Worm (Caenorhabditis elegans) whole organism, young adult: ENCODE results near the gene K08D8.5.

Experiments used
- F10E7.11 ChIP-seq: sonication (generic microtip); optimal IDR thresholded peaks from 2 replicates; lab custom pipeline; 2017; ENCODE audit warnings: mild to moderate bottlenecking, missing genetic modification characterization, moderate library complexity, missing compliant biosample characterization
- F33H1.4 ChIP-seq: fragments of 200-800 bp; sonication (Bioruptor generic); IDR thresholded peaks from 2 replicates; pipeline ENCODE4 v1.3.6; 2022; ENCODE audit warnings: missing genetic modification reagents, missing genetic modification characterization, missing compliant biosample characterization
- F37B4.10 ChIP-seq: fragments of 200-800 bp; sonication (Bioruptor generic); IDR thresholded peaks from 2 replicates; pipeline ENCODE4 v1.3.6; 2022; ENCODE audit warnings: missing genetic modification characterization, missing compliant biosample characterization
- F52B5.7 ChIP-seq: sonication (generic microtip); optimal IDR thresholded peaks from 2 replicates; lab custom pipeline; 2016; ENCODE audit warnings: mild to moderate bottlenecking, missing genetic modification characterization, missing compliant biosample characterization
- F55B11.4 ChIP-seq: sonication (generic microtip); optimal IDR thresholded peaks from 2 replicates; lab custom pipeline; 2016; ENCODE audit warnings: missing compliant biosample characterization, missing genetic modification characterization, borderline replicate concordance; ENCODE audit not compliant: insufficient read depth
- T07F8.4 ChIP-seq: sonication (generic microtip); optimal IDR thresholded peaks from 2 replicates; lab custom pipeline; 2016; ENCODE audit warnings: mild to moderate bottlenecking, missing genetic modification characterization, moderate library complexity, missing compliant biosample characterization
- T26A5.8 ChIP-seq: sonication (generic microtip); optimal IDR thresholded peaks from 2 replicates; lab custom pipeline; 2016; ENCODE audit warnings: missing genetic modification characterization, missing compliant biosample characterization
- ZK185.1 ChIP-seq: sonication (generic microtip); optimal IDR thresholded peaks from 2 replicates; lab custom pipeline; 2016; ENCODE audit warnings: mild to moderate bottlenecking, missing genetic modification characterization, missing compliant biosample characterization; ENCODE audit not compliant: poor library complexity, severe bottlenecking
- akir-1 ChIP-seq: fragments of 200-800 bp; sonication (Bioruptor generic); optimal IDR thresholded peaks from 2 replicates; lab custom pipeline; 2018; ENCODE audit warnings: mild to moderate bottlenecking, missing genetic modification characterization, moderate library complexity, missing compliant biosample characterization
- aptf-3 ChIP-seq: fragments of 200-800 bp; sonication (Bioruptor generic); IDR thresholded peaks from 2 replicates; pipeline ENCODE4 v1.3.6; 2022; ENCODE audit warnings: missing genetic modification characterization, missing compliant biosample characterization
- attf-5 ChIP-seq: fragments of 200-800 bp; sonication (Bioruptor generic); optimal IDR thresholded peaks from 2 replicates; lab custom pipeline; 2018; ENCODE audit warnings: mild to moderate bottlenecking, missing genetic modification characterization, missing compliant biosample characterization
- bed-1 ChIP-seq: fragments of 200-800 bp; sonication (Bioruptor generic); IDR thresholded peaks from 2 replicates; pipeline ENCODE4 v1.3.6; 2022; ENCODE audit warnings: missing genetic modification reagents, missing genetic modification characterization, missing compliant biosample characterization
- bed-2 ChIP-seq: fragments of 200-800 bp; sonication (Bioruptor generic); IDR thresholded peaks from 2 replicates; pipeline ENCODE4 v1.3.6; 2022; ENCODE audit warnings: missing genetic modification reagents, missing genetic modification characterization, missing compliant biosample characterization
- cebp-2 ChIP-seq: fragments of 200-800 bp; sonication (Bioruptor generic); IDR thresholded peaks from 2 replicates; pipeline ENCODE4 v1.3.6; 2022; ENCODE audit warnings: missing genetic modification characterization, missing compliant biosample characterization
- ceh-27 ChIP-seq: fragments of 200-800 bp; sonication (Bioruptor generic); optimal IDR thresholded peaks from 2 replicates; lab custom pipeline; 2018; ENCODE audit warnings: mild to moderate bottlenecking, missing genetic modification characterization, moderate library complexity, missing compliant biosample characterization
- egrh-3 ChIP-seq: fragments of 200-800 bp; sonication (Bioruptor generic); IDR thresholded peaks from 2 replicates; pipeline ENCODE4 v1.3.6; 2022; ENCODE audit warnings: missing genetic modification reagents, missing genetic modification characterization, missing compliant biosample characterization
- fkh-3 ChIP-seq: sonication (generic microtip); optimal IDR thresholded peaks from 2 replicates; lab custom pipeline; 2016; ENCODE audit warnings: mild to moderate bottlenecking, missing genetic modification characterization, missing compliant biosample characterization
- him-1 ChIP-seq: sonication (generic microtip); optimal IDR thresholded peaks from 2 replicates; lab custom pipeline; 2016; ENCODE audit warnings: missing genotype, missing genetic modification reagents, missing genetic modification characterization, missing compliant biosample characterization
- hlh-12 ChIP-seq: sonication (generic microtip); optimal IDR thresholded peaks from 2 replicates; lab custom pipeline; 2016; ENCODE audit warnings: missing genetic modification characterization, missing compliant biosample characterization
- hmg-1.2 ChIP-seq: fragments of 200-800 bp; sonication (Bioruptor generic); IDR thresholded peaks from 2 replicates; pipeline ENCODE4 v1.3.6; 2022; ENCODE audit warnings: missing genetic modification reagents, missing genetic modification characterization, missing compliant biosample characterization
- hsf-1 ChIP-seq: fragments of 200-800 bp; sonication (Bioruptor generic); IDR thresholded peaks from 2 replicates; pipeline ENCODE4 v1.3.6; 2022; ENCODE audit warnings: missing genetic modification reagents, missing genetic modification characterization, missing compliant biosample characterization
- lin-35 ChIP-seq, 3 experiments: fragments of 150-350 bp in 2 of 3; sonication (generic microtip) in 1 of 3; optimal IDR thresholded peaks; 2 replicates each; lab custom pipeline; 2014 to 2018; ENCODE audit warnings: missing biosample characterization in 3 of 3, missing genetic modification characterization in 3 of 3, missing genetic modification reagents in 3 of 3
- lin-54 ChIP-seq: fragments of 200-800 bp; sonication (Bioruptor generic); optimal IDR thresholded peaks from 2 replicates; lab custom pipeline; 2018; ENCODE audit warnings: mild to moderate bottlenecking, missing genetic modification characterization, missing compliant biosample characterization
- lir-1 ChIP-seq: fragments of 200-800 bp; sonication (Bioruptor generic); conservative IDR thresholded peaks from 2 replicates; pipeline ENCODE4 v1.3.6; 2022; ENCODE audit warnings: missing genetic modification reagents, missing genetic modification characterization, missing compliant biosample characterization
- lsl-1 ChIP-seq: fragments of 200-800 bp; sonication (Bioruptor generic); optimal IDR thresholded peaks from 2 replicates; lab custom pipeline; 2018; ENCODE audit warnings: mild to moderate bottlenecking, missing genetic modification characterization, moderate library complexity, missing compliant biosample characterization
- madf-3 ChIP-seq: fragments of 200-800 bp; sonication (Bioruptor generic); IDR thresholded peaks from 2 replicates; pipeline ENCODE4 v1.3.6; 2022; ENCODE audit warnings: missing genetic modification reagents, missing genetic modification characterization, missing compliant biosample characterization
- madf-6 ChIP-seq: fragments of 200-800 bp; sonication (Bioruptor generic); IDR thresholded peaks from 2 replicates; pipeline ENCODE4 v1.3.6; 2022; ENCODE audit warnings: missing genetic modification reagents, missing genetic modification characterization, missing compliant biosample characterization
- nfyb-1 ChIP-seq: fragments of 200-800 bp; sonication (Bioruptor generic); IDR thresholded peaks from 2 replicates; pipeline ENCODE4 v1.3.6; 2022; ENCODE audit warnings: missing genetic modification reagents, missing genetic modification characterization, missing compliant biosample characterization
- nhr-120 ChIP-seq: fragments of 200-800 bp; sonication (Bioruptor generic); IDR thresholded peaks from 2 replicates; pipeline ENCODE4 v1.3.6; 2022; ENCODE audit warnings: missing genetic modification characterization, missing compliant biosample characterization
- nhr-179 ChIP-seq: sonication (generic microtip); optimal IDR thresholded peaks from 2 replicates; lab custom pipeline; 2016; ENCODE audit warnings: mild to moderate bottlenecking, missing genetic modification characterization, missing compliant biosample characterization
- nhr-27 ChIP-seq: fragments of 200-800 bp; sonication (Bioruptor generic); optimal IDR thresholded peaks from 2 replicates; lab custom pipeline; 2018; ENCODE audit warnings: mild to moderate bottlenecking, missing genetic modification characterization, moderate library complexity, missing compliant biosample characterization
- nhr-80 ChIP-seq: sonication (generic microtip); optimal IDR thresholded peaks from 2 replicates; lab custom pipeline; 2016; ENCODE audit warnings: missing genetic modification characterization, missing compliant biosample characterization
- pbrm-1 ChIP-seq: fragments of 200-800 bp; sonication (Bioruptor generic); IDR thresholded peaks from 2 replicates; pipeline ENCODE4 v1.3.6; 2022; ENCODE audit warnings: missing genetic modification reagents, missing genetic modification characterization, missing compliant biosample characterization
- rcor-1 ChIP-seq: fragments of 200-800 bp; sonication (Bioruptor generic); IDR thresholded peaks from 2 replicates; pipeline ENCODE4 v1.3.6; 2022; ENCODE audit warnings: missing genetic modification reagents, missing genetic modification characterization, missing compliant biosample characterization
- rpc-1 ChIP-seq, 2 experiments: fragments of 150-350 bp in 1 of 2; sonication (generic microtip) in 1 of 2; optimal IDR thresholded peaks; 2 replicates each; lab custom pipeline; 2014 to 2018; ENCODE audit warnings: missing biosample characterization in 1 of 2, missing genetic modification characterization in 1 of 2, missing genetic modification reagents in 1 of 2, missing genotype in 1 of 2
- sdz-38 ChIP-seq: sonication (generic microtip); optimal IDR thresholded peaks from 2 replicates; lab custom pipeline; 2016; ENCODE audit warnings: missing genotype, missing genetic modification characterization, missing compliant biosample characterization
- snpc-1.1 ChIP-seq: sonication (generic microtip); optimal IDR thresholded peaks from 2 replicates; lab custom pipeline; 2017; ENCODE audit warnings: missing genetic modification characterization, mild to moderate bottlenecking, missing compliant biosample characterization, antibody characterized with exemption, moderate library complexity, missing genotype, missing genetic modification reagents; ENCODE audit not compliant: insufficient read depth
- snpc-3.4 ChIP-seq: sonication (generic microtip); optimal IDR thresholded peaks from 2 replicates; lab custom pipeline; 2017; ENCODE audit warnings: missing genetic modification characterization, mild to moderate bottlenecking, missing compliant biosample characterization, antibody characterized with exemption, moderate library complexity, missing genotype, missing genetic modification reagents
- sptf-2 ChIP-seq: fragments of 200-800 bp; sonication (Bioruptor generic); optimal IDR thresholded peaks from 2 replicates; lab custom pipeline; 2018; ENCODE audit warnings: mild to moderate bottlenecking, missing genetic modification characterization, missing compliant biosample characterization
- unc-62 ChIP-seq: fragments of 150-350 bp; optimal IDR thresholded peaks from 2 replicates; lab custom pipeline; 2014; ENCODE audit warnings: missing biosample characterization, missing genetic modification reagents, missing genetic modification characterization
- zim-3 ChIP-seq: sonication (generic microtip); optimal IDR thresholded peaks from 2 replicates; lab custom pipeline; 2017; ENCODE audit warnings: mild to moderate bottlenecking, missing genetic modification characterization, moderate library complexity, missing compliant biosample characterization
- ztf-6 ChIP-seq: fragments of 200-800 bp; sonication (Bioruptor generic); IDR thresholded peaks from 2 replicates; pipeline ENCODE4 v1.3.6; 2022; ENCODE audit warnings: missing genetic modification reagents, missing genetic modification characterization, missing compliant biosample characterization

K08D8.5 gene

DNA sequence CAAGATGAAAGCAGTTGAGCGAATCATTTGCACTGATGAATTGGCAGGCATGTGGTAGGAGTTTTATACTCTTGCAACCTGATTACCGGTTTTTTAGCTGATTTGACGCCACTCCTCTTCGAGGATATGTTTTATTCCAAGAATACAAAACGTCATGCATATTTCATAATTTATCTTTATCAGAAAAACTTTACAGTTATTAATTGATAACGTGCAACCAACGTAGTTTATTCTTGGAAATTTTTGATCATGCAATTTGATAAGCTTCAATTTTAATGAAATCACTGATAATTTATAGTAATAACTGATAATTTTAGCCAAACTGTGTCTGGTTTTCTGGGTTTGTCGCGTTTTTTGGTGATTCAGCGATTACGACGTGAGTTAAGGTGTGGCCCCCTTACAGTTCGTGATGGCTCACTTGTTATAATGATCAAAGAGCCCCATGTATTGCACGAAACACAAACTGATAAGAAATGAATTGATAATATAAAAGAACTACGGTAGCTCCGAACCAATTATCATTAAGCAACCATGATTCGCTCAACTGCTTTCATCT lies 24.4 kb upstream of the K08D8.5 start, which contains the start of the genes cld-1 and dod-21:
Gene cld-1 (minus strand): TSS at position 51 of the 556 bp plus-strand sequence.
Gene dod-21 (plus strand): TSS at position 518 of the 556 bp plus-strand sequence.
- TF ChIP-seq nhr-80 (tag; lab: Kevin White, UChicago) (peak; percentile 69), him-1 (tag; lab: Kevin White, UChicago) (no peak), nfyb-1 (GFP tag; lab: Robert Waterston, UW) (peak; percentile 78), sptf-2 (GFP tag; lab: Kevin White, UChicago) (no peak), hsf-1 (GFP tag; lab: Robert Waterston, UW) (no peak)

DNA sequence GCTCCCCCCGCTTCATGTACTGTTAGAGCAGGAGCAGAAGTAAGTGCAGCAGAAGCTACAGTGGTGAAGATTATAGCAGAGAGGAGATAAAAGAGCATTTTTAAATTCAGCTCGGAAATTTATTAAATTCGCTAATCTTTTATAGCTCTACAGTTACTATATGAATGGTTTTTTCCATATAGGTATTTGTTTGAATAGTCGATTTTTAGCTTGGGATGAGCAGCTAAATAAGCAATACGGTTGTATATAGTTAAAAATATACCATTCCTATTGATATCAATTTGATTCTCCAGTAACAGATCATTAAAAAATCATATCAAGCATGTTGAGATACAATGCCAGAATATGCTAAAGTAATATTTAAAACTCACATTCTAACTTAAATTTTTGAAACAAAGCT lies 14.7 kb upstream of the K08D8.5 start, which contains the start of gene srlf-5:
Gene srlf-5 (minus strand): TSS at position 101 of the 400 bp plus-strand sequence.
- TF ChIP-seq lin-54 (no peak), rcor-1 (GFP tag; lab: Robert Waterston, UW) (no peak), F33H1.4 (no peak), sdz-38 (tag; lab: Kevin White, UChicago) (no peak), rpc-1 (optimal IDR thresholded peaks at IDR 0.05; lab: Kevin White, UChicago) (no peak), rpc-1 (tag; optimal IDR thresholded peaks at IDR 0.05; lab: Kevin White, UChicago) (no peak), F10E7.11 (tag; lab: Kevin White, UChicago) (no peak), nhr-120 (GFP tag; lab: Robert Waterston, UW) (no peak), cebp-2 (GFP tag; lab: Robert Waterston, UW) (no peak), hlh-12 (tag; lab: Kevin White, UChicago) (no peak), lin-35 (GFP tag; optimal IDR thresholded peaks at IDR 0.05; lab: Kevin White, UChicago) (no peak), nhr-27 (tag; lab: Kevin White, UChicago) (no peak), hsf-1 (GFP tag; lab: Robert Waterston, UW) (no peak), fkh-3 (no peak), snpc-1.1 (tag; lab: Kevin White, UChicago) (no peak), madf-6 (GFP tag; lab: Robert Waterston, UW) (no peak), pbrm-1 (GFP tag; lab: Robert Waterston, UW) (no peak), egrh-3 (GFP tag; lab: Robert Waterston, UW) (no peak), T26A5.8 (tag; lab: Kevin White, UChicago) (no peak), T07F8.4 (no peak)

DNA sequence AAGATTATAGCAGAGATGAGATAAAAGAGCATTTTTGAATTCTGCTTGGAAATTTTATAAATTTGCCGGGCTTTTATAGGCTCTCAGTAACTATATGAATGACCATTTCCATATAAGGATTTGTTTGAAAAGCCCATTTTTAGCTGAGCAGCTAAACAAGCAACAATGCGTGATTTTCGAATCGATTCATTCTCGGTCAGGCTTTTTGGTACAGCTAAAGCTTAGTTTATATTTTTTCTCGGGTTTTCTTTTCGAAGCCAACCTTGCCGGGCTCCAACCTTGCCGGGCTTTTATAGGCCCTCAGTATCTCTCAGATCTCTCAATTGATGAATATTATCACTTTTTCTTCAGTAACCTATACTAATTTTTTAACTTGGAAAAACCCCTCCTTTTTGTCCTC lies 12.4 kb upstream of the K08D8.5 start, which contains the start of gene srlf-4:
Gene srlf-4 (minus strand): TSS at position 101 of the 400 bp plus-strand sequence.
- TF ChIP-seq F52B5.7 (no peak), T26A5.8 (tag; lab: Kevin White, UChicago) (no peak), zim-3 (tag; lab: Kevin White, UChicago) (no peak), F55B11.4 (no peak), bed-1 (GFP tag; lab: Robert Waterston, UW) (0 out of 2 replicates have a peak, but pooled peaks have one; percentile 34)

DNA sequence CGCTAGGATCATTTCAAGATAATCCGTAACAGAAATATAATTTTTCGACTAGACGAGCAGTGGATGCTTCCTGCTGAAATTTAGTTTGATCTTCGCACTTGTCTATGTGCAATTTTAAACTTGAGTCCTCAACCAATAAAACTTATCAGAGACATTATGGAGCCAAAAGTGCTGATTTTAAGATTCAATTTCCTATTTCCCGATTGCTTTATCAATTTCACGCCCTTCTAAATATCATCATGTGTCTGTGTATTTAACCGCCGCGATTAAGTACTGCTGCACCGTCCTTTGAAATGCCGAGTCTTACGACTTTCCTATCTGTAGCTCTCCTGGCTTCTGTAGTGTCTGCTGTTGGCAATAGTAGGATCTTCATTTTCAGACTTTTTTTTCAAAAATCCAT lies 9.1 kb upstream of the K08D8.5 start, which contains the start of gene C32H11.4:
Gene C32H11.4 (plus strand): TSS at position 238 of the 400 bp plus-strand sequence.
- TF ChIP-seq nhr-80 (tag; lab: Kevin White, UChicago) (peak; percentile 32), snpc-3.4 (tag; lab: Kevin White, UChicago) (no peak)

DNA sequence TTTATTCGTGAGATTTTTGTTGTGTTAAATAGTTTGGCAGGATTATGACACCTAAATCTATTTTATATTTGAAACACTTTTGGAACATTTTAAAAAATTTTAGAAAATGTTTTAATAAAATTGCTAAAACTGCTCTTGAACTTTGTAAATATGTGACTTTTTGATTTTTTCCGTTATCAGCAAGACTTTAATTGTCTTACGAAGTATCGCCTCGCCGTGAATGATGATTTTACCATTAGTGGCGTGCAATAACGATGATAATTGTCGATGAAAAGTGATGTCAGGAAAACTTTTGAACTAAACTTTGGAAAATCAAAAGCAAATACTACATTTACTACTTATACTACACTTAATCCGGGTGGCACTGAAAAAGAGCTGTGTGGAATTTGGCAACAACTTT lies 8.6 kb upstream of the K08D8.5 start:
- TF ChIP-seq bed-2 = no peak
- no peak for TF ChIP-seq lir-1
- TF ChIP-seq unc-62 (GFP tag; lab: Kevin White, UChicago) = no peak
- no peak for TF ChIP-seq ZK185.1 (tag; lab: Kevin White, UChicago)
- no peak for TF ChIP-seq aptf-3 (GFP tag; lab: Robert Waterston, UW)
- no peak for TF ChIP-seq nhr-179
- TF ChIP-seq akir-1 (GFP tag; lab: Kevin White, UChicago) = no peak
- no peak for TF ChIP-seq hmg-1.2
- TF ChIP-seq lsl-1 (GFP tag; lab: Kevin White, UChicago) = no peak
- TF ChIP-seq F37B4.10 (GFP tag; lab: Robert Waterston, UW) = no peak
- no peak for TF ChIP-seq attf-5 (GFP tag; lab: Kevin White, UChicago)
- TF ChIP-seq ceh-27 (GFP tag; lab: Kevin White, UChicago) = no peak
- no peak for TF ChIP-seq ztf-6 (GFP tag; lab: Robert Waterston, UW)
- TF ChIP-seq madf-3 (GFP tag; lab: Robert Waterston, UW) = no peak
